Fruit fly (Drosophila melanogaster) whole organism, pupa: Measurements from ENCODE around the gene CG12783.

ENCODE experiments used
- CG10348 ChIP-seq: fragments of 200-800 bp; sonication (Bioruptor generic); IDR thresholded peaks from 2 replicates; pipeline ENCODE4 v1.3.6; 2022; ENCODE audit warnings: missing biosample characterization, missing genetic modification characterization
- CG12605 ChIP-seq: fragments of 200-800 bp; sonication (Bioruptor generic); IDR thresholded peaks from 2 replicates; pipeline ENCODE4 v1.3.6; 2022; ENCODE audit warnings: missing biosample characterization, missing genetic modification characterization
- CG13204 ChIP-seq: fragments of 200-800 bp; sonication (Bioruptor generic); optimal IDR thresholded peaks from 2 replicates; lab custom pipeline; 2018; ENCODE audit warnings: missing biosample characterization, mild to moderate bottlenecking, missing genetic modification characterization, moderate library complexity
- CG14655 ChIP-seq: fragments of 200-800 bp; sonication (Bioruptor generic); optimal IDR thresholded peaks from 3 replicates; lab custom pipeline; 2017; ENCODE audit warnings: mild to moderate bottlenecking, missing biosample characterization, missing genetic modification reagents, missing genetic modification characterization
- CG15710 ChIP-seq: fragments of 200-800 bp; sonication (Bioruptor generic); optimal IDR thresholded peaks from 2 replicates; lab custom pipeline; 2018; ENCODE audit warnings: missing biosample characterization, mild to moderate bottlenecking, missing genetic modification characterization, moderate library complexity
- CG17806 ChIP-seq: fragments of 200-800 bp; sonication (Bioruptor generic); optimal IDR thresholded peaks from 2 replicates; lab custom pipeline; 2018; ENCODE audit warnings: missing biosample characterization, mild to moderate bottlenecking, missing genetic modification characterization, moderate library complexity
- CG32121 ChIP-seq: fragments of 200-800 bp; sonication (Bioruptor generic); IDR thresholded peaks from 2 replicates; pipeline ENCODE4 v1.3.6; 2022; ENCODE audit warnings: missing biosample characterization, missing genetic modification characterization
- CG34367 ChIP-seq: fragments of 200-800 bp; sonication (Bioruptor generic); optimal IDR thresholded peaks from 2 replicates; lab custom pipeline; 2018; ENCODE audit warnings: missing biosample characterization, mild to moderate bottlenecking, missing genetic modification characterization
- CG4496 ChIP-seq: fragments of 200-800 bp; sonication (Bioruptor generic); IDR thresholded peaks from 3 replicates; pipeline ENCODE4 v1.3.6; 2022; ENCODE audit warnings: missing biosample characterization, missing genetic modification characterization
- CG8159 ChIP-seq: fragments of 200-800 bp; sonication (Bioruptor generic); optimal IDR thresholded peaks from 3 replicates; lab custom pipeline; 2018; ENCODE audit warnings: missing biosample characterization, mild to moderate bottlenecking, missing genetic modification characterization, moderate library complexity
- CG8301 ChIP-seq: fragments of 200-800 bp; sonication (Bioruptor generic); optimal IDR thresholded peaks from 2 replicates; lab custom pipeline; 2018; ENCODE audit warnings: missing biosample characterization, mild to moderate bottlenecking, missing genetic modification characterization
- CG9948 ChIP-seq: fragments of 200-800 bp; sonication (Bioruptor generic); optimal IDR thresholded peaks from 2 replicates; lab custom pipeline; 2018; ENCODE audit warnings: missing biosample characterization, mild to moderate bottlenecking, missing genetic modification characterization, moderate library complexity
- D1 ChIP-seq: fragments of 200-800 bp; sonication (Bioruptor generic); optimal IDR thresholded peaks from 2 replicates; lab custom pipeline; 2018; ENCODE audit warnings: missing biosample characterization, mild to moderate bottlenecking, missing genetic modification characterization, moderate library complexity
- EcR ChIP-seq: fragments of 200-800 bp; sonication (Bioruptor generic); optimal IDR thresholded peaks from 3 replicates; lab custom pipeline; 2019; ENCODE audit warnings: missing biosample characterization, missing genetic modification characterization, mild to moderate bottlenecking, moderate library complexity, missing genetic modification reagents
- Ets98B ChIP-seq: fragments of 200-800 bp; sonication (Bioruptor generic); IDR thresholded peaks from 2 replicates; pipeline ENCODE4 v1.3.6; 2022; ENCODE audit warnings: missing biosample characterization, missing genetic modification characterization
- Pif1A ChIP-seq: fragments of 200-800 bp; sonication (Bioruptor generic); optimal IDR thresholded peaks from 3 replicates; lab custom pipeline; 2016; ENCODE audit warnings: missing biosample characterization, missing genetic modification characterization
- Pif1B ChIP-seq: fragments of 200-800 bp; sonication (Bioruptor generic); optimal IDR thresholded peaks from 3 replicates; lab custom pipeline; 2016; ENCODE audit warnings: missing biosample characterization, missing genetic modification characterization
- Snoo ChIP-seq: fragments of 200-800 bp; sonication (Bioruptor generic); optimal IDR thresholded peaks from 3 replicates; lab custom pipeline; 2017; ENCODE audit warnings: missing biosample characterization, mild to moderate bottlenecking, missing genetic modification characterization, inconsistent platforms
- fd96Ca ChIP-seq: fragments of 200-800 bp; sonication (Bioruptor generic); IDR thresholded peaks from 3 replicates; pipeline ENCODE4 v1.3.6; 2022; ENCODE audit warnings: missing biosample characterization, missing genetic modification characterization
- gl ChIP-seq: fragments of 200-800 bp; sonication (Bioruptor generic); optimal IDR thresholded peaks from 2 replicates; lab custom pipeline; 2018; ENCODE audit warnings: missing biosample characterization, mild to moderate bottlenecking, missing genetic modification characterization
- rn ChIP-seq: fragments of 200-800 bp; sonication (Bioruptor generic); IDR thresholded peaks from 2 replicates; pipeline ENCODE4 v1.3.6; 2022; ENCODE audit warnings: missing biosample characterization, missing genetic modification characterization

CG12783 gene

dm6 chr3R:16613300-16613699, at the start of gene CG12783:
Gene CG12783, minus strand, starts transcription at chr3R:16613400.
- TF ChIP-seq CG13204, result no peak

- TF ChIP-seq CG4496 (GFP tag; lab: Robert Waterston, UW) (no peak), rn (GFP tag; lab: Robert Waterston, UW) (no peak), gl (no peak), CG15710 (tag; lab: Kevin White, UChicago) (no peak), CG14655 (no peak), D1 (tag; lab: Kevin White, UChicago) (no peak), CG8301 (tag; lab: Kevin White, UChicago) (no peak), CG10348 (no peak)
- TF ChIP-seq, all 21 proteins: peak for 0
Observed at dm6 chr3R:16661693-16662092, 48.5 kb upstream of the CG12783 start.

dm6 chr3R:16655494-16656493, 42.6 kb upstream of the CG12783 start, which contains the start of gene modSP:
Gene modSP, minus strand, starts transcription at chr3R:16655662.
- TF ChIP-seq CG32121 (0 out of 2 replicates have a peak, but pooled peaks have one; percentile 13), D1 (tag; lab: Kevin White, UChicago) (peak; percentile 13), Pif1A (peak; percentile 59), CG12605 (peak; percentile 43; the same call in 1 of the 2 replicates), CG4496 (GFP tag; lab: Robert Waterston, UW) (peak; percentile 68), CG34367 (no peak), CG15710 (tag; lab: Kevin White, UChicago) (no peak), CG14655 (no peak), CG17806 (peak; percentile 9), CG8301 (tag; lab: Kevin White, UChicago) (peak; percentile 18), Ets98B (GFP tag; lab: Robert Waterston, UW) (peak; percentile 54; the same call in 1 of the 2 replicates), CG10348 (no peak), Snoo (tag; lab: Kevin White, UChicago) (peak; percentile 8), EcR (GFP tag; lab: Kevin White, UChicago) (peak; percentile 66), gl (peak; percentile 31), fd96Ca (GFP tag; lab: Robert Waterston, UW) (peak; percentile 47; the same call in 1 of the 3 replicates), CG9948 (tag; lab: Kevin White, UChicago) (no peak), rn (GFP tag; lab: Robert Waterston, UW) (no peak), CG8159 (tag; lab: Kevin White, UChicago) (peak; percentile 19)

- TF ChIP-seq CG8159 (tag; lab: Kevin White, UChicago) (no peak), Ets98B (GFP tag; lab: Robert Waterston, UW) (no peak), CG15710 (tag; lab: Kevin White, UChicago) (no peak), EcR (GFP tag; lab: Kevin White, UChicago) (no peak), gl (no peak), Pif1B (GFP tag; lab: Kevin White, UChicago) (no peak), CG10348 (no peak), Snoo (tag; lab: Kevin White, UChicago) (no peak), Pif1A (no peak), CG13204 (no peak), CG14655 (no peak), CG4496 (GFP tag; lab: Robert Waterston, UW) (no peak)
Observed at dm6 chr3R:16655000-16655493, 41.8 kb upstream of the CG12783 start.

- no peak for TF ChIP-seq D1 (tag; lab: Kevin White, UChicago)
- TF ChIP-seq Pif1A, result no peak
- no peak for TF ChIP-seq Snoo (tag; lab: Kevin White, UChicago)
- TF ChIP-seq CG4496 (GFP tag; lab: Robert Waterston, UW), result no peak
- TF ChIP-seq CG34367, result no peak
- no peak for TF ChIP-seq CG15710 (tag; lab: Kevin White, UChicago)
- TF ChIP-seq CG10348, result no peak
- TF ChIP-seq rn (GFP tag; lab: Robert Waterston, UW), result no peak
- no peak for TF ChIP-seq Ets98B (GFP tag; lab: Robert Waterston, UW)
- TF ChIP-seq CG13204, result no peak
- TF ChIP-seq CG14655, result no peak
- no peak for TF ChIP-seq CG9948 (tag; lab: Kevin White, UChicago)
- no peak for TF ChIP-seq CG8159 (tag; lab: Kevin White, UChicago)
Observed at dm6 chr3R:16652091-16652490, 38.9 kb upstream of the CG12783 start, which contains the start of gene CG14907. Gene CG14907, minus strand, starts transcription at chr3R:16652319.

dm6 chr3R:16650950-16651349, 37.8 kb upstream of the CG12783 start, which contains the start of gene Mettl4:
Gene Mettl4, minus strand, starts transcription at chr3R:16651157.
- no peak for TF ChIP-seq CG8159 (tag; lab: Kevin White, UChicago)
- no peak for TF ChIP-seq CG32121
- TF ChIP-seq, all 21 proteins: peak for 0
